Fruit fly (Drosophila melanogaster): Measurements from ENCODE around the gene ko.

The ko gene

dm6 chr3L:21037404-21037803 is 93.6 kb downstream of the ko start (continued):
- no peak for TF ChIP-seq CG10321 (GFP tag; IDR thresholded peaks at IDR 0.05)
- TF ChIP-seq sens (GFP tag): peak; percentile 96
- TF ChIP-seq ttk (GFP tag; IDR thresholded peaks at IDR 0.05): peak; percentile 71
- TF ChIP-seq CG3838 (GFP tag; optimal IDR thresholded peaks at IDR 0.05): no peak
- no peak for TF ChIP-seq sc (optimal IDR thresholded peaks at IDR 0.05)
- TF ChIP-seq sc (GFP tag; optimal IDR thresholded peaks at IDR 0.05): peak; percentile 51
- TF ChIP-seq amos (GFP tag; IDR thresholded peaks at IDR 0.05; ENCODE audit: partially characterized antibody): no peak
- no peak for TF ChIP-seq ash1 (GFP tag; optimal IDR thresholded peaks at IDR 0.05)
- no peak for TF ChIP-seq Tbp (GFP tag; optimal IDR thresholded peaks at IDR 0.05)
- peak; percentile 23 for TF ChIP-seq CTCF (GFP tag; optimal IDR thresholded peaks at IDR 0.05)
- TF ChIP-seq CG9609 (GFP tag; optimal IDR thresholded peaks at IDR 0.05): peak; percentile 45
- TF ChIP-seq pan (optimal IDR thresholded peaks at IDR 0.05): no peak
- peak in 1 of 2 experiments; percentile 86 for TF ChIP-seq pan (GFP tag; optimal IDR thresholded peaks at IDR 0.05 in 1 of 2, IDR thresholded peaks at IDR 0.05 in 1 of 2)
- no peak for TF ChIP-seq Lim3 (GFP tag; IDR thresholded peaks at IDR 0.05)
- TF ChIP-seq Rfx (GFP tag; IDR thresholded peaks at IDR 0.05): peak; percentile 65
- TF ChIP-seq run (tag; optimal IDR thresholded peaks at IDR 0.05): peak; percentile 69
- peak; percentile 68 for TF ChIP-seq CG9932 (GFP tag; IDR thresholded peaks at IDR 0.05)
- TF ChIP-seq hbn (GFP tag; IDR thresholded peaks at IDR 0.05; ENCODE audit: partially characterized antibody): no peak
- TF ChIP-seq CG7987 (GFP tag; optimal IDR thresholded peaks at IDR 0.05): no peak
- TF ChIP-seq Dfd (GFP tag; optimal IDR thresholded peaks at IDR 0.05): no peak
- TF ChIP-seq Fer1 (GFP tag; optimal IDR thresholded peaks at IDR 0.05): peak; percentile 76
- TF ChIP-seq lilli (GFP tag; optimal IDR thresholded peaks at IDR 0.05): peak; percentile 79
- TF ChIP-seq Bteb2 (GFP tag; optimal IDR thresholded peaks at IDR 0.05): peak; percentile 64
- peak; percentile 61 for TF ChIP-seq chn (GFP tag; optimal IDR thresholded peaks at IDR 0.05)
- peak; percentile 69 for TF ChIP-seq NfI (GFP tag; optimal IDR thresholded peaks at IDR 0.05)
- no peak for TF ChIP-seq CG8765 (GFP tag; IDR thresholded peaks at IDR 0.05)
- TF ChIP-seq crc (GFP tag; optimal IDR thresholded peaks at IDR 0.05): peak; percentile 42
- TF ChIP-seq Asciz (GFP tag; optimal IDR thresholded peaks at IDR 0.05): peak; percentile 59
- TF ChIP-seq odd (GFP tag; optimal IDR thresholded peaks at IDR 0.05): peak; percentile 60
- peak; percentile 38; the same call in 1 of the 2 replicates for TF ChIP-seq CG4360 (GFP tag; IDR thresholded peaks at IDR 0.05)
- TF ChIP-seq Jarid2 (GFP tag; optimal IDR thresholded peaks at IDR 0.05): no peak
- no peak for TF ChIP-seq insv (GFP tag; optimal IDR thresholded peaks at IDR 0.05)
- no peak for TF ChIP-seq da (GFP tag; optimal IDR thresholded peaks at IDR 0.05)
- peak; percentile 90 for TF ChIP-seq unpg (GFP tag; optimal IDR thresholded peaks at IDR 0.05)
- peak; percentile 40 for TF ChIP-seq kah (GFP tag; optimal IDR thresholded peaks at IDR 0.05)
- no peak for TF ChIP-seq HmgD (GFP tag; optimal IDR thresholded peaks at IDR 0.05)
- peak; percentile 74 for TF ChIP-seq HHEX (GFP tag; optimal IDR thresholded peaks at IDR 0.05)
- TF ChIP-seq Lhr (GFP tag; optimal IDR thresholded peaks at IDR 0.05): peak; percentile 47
- TF ChIP-seq pum (GFP tag; optimal IDR thresholded peaks at IDR 0.05): peak; percentile 53
- peak; percentile 51; the same call in 2 of the 3 replicates for TF ChIP-seq CG14050 (GFP tag; IDR thresholded peaks at IDR 0.05)
- TF ChIP-seq Trl (optimal IDR thresholded peaks at IDR 0.05): no peak
- peak; percentile 36 for TF ChIP-seq Trl (GFP tag; optimal IDR thresholded peaks at IDR 0.05)
- peak; percentile 88 for TF ChIP-seq CG2712 (tag; optimal IDR thresholded peaks at IDR 0.05)
- TF ChIP-seq CG12236 (GFP tag; optimal IDR thresholded peaks at IDR 0.05): peak; percentile 54
- TF ChIP-seq mirr (GFP tag; optimal IDR thresholded peaks at IDR 0.05): no peak
- peak; percentile 51 for TF ChIP-seq nau (GFP tag; optimal IDR thresholded peaks at IDR 0.05)
- TF ChIP-seq CG30403 (GFP tag; optimal IDR thresholded peaks at IDR 0.05): peak; percentile 81
- peak; percentile 91 for TF ChIP-seq CG2678 (tag; optimal IDR thresholded peaks at IDR 0.05)
- TF ChIP-seq CG3995 (GFP tag; optimal IDR thresholded peaks at IDR 0.05): peak; percentile 13
- no peak for TF ChIP-seq CG17912 (GFP tag; optimal IDR thresholded peaks at IDR 0.05)
- peak; percentile 53 for TF ChIP-seq gro (GFP tag; optimal IDR thresholded peaks at IDR 0.05)
- peak; percentile 53 for TF ChIP-seq CG12071 (GFP tag; optimal IDR thresholded peaks at IDR 0.05)
- no peak for TF ChIP-seq shn (GFP tag; optimal IDR thresholded peaks at IDR 0.05)
